Fruit fly (Drosophila melanogaster): Measurements from ENCODE around the gene CG33286.

dm6 chr3L:21009405-21010120 lies 35.1 kb upstream of the CG33286 start:
- TF ChIP-seq CTCF (optimal IDR thresholded peaks at IDR 0.05) (no peak), CG8478 (optimal IDR thresholded peaks at IDR 0.05) (no peak)
